Worm (Caenorhabditis elegans) whole organism, midembryonic: ENCODE data around the gene clec-151.

Experiments
- T22C8.4 ChIP-seq: fragments of 200-800 bp; sonication (Bioruptor generic); IDR thresholded peaks from 2 replicates; pipeline ENCODE4 v1.3.6; 2022; ENCODE audit warnings: missing genetic modification characterization, missing compliant biosample characterization
- cog-1 ChIP-seq: sonication (generic microtip); optimal IDR thresholded peaks from 2 replicates; lab custom pipeline; 2016; ENCODE audit warnings: missing genetic modification characterization, missing compliant biosample characterization
- klf-2 ChIP-seq: fragments of 200-800 bp; sonication (Bioruptor generic); conservative IDR thresholded peaks from 2 replicates; pipeline ENCODE4 v1.3.6; 2022; ENCODE audit warnings: missing genetic modification reagents, missing genetic modification characterization, missing compliant biosample characterization
- med-1 ChIP-seq: sonication (generic microtip); optimal IDR thresholded peaks from 2 replicates; lab custom pipeline; 2017; ENCODE audit warnings: missing genetic modification characterization, mild to moderate bottlenecking, missing compliant biosample characterization, antibody characterized with exemption, missing genetic modification reagents; ENCODE audit not compliant: insufficient read depth
- ref-1 ChIP-seq: fragments of 200-800 bp; sonication (Bioruptor generic); conservative IDR thresholded peaks from 2 replicates; pipeline ENCODE4 v1.3.6; 2022; ENCODE audit warnings: missing genetic modification reagents, missing genetic modification characterization, missing compliant biosample characterization
- tab-1 ChIP-seq: fragments of 200-800 bp; sonication (Bioruptor generic); IDR thresholded peaks from 2 replicates; pipeline ENCODE4 v1.3.6; 2022; ENCODE audit warnings: missing genetic modification characterization, missing compliant biosample characterization
- ztf-29 ChIP-seq: fragments of 200-800 bp; sonication (Bioruptor generic); IDR thresholded peaks from 2 replicates; pipeline ENCODE4 v1.3.6; 2022; ENCODE audit warnings: missing genetic modification reagents, missing genetic modification characterization, missing compliant biosample characterization

- TF ChIP-seq ref-1 (GFP tag; lab: Robert Waterston, UW) (no peak), ztf-29 (GFP tag; lab: Robert Waterston, UW) (no peak), cog-1 (tag; lab: Kevin White, UChicago) (no peak), med-1 (no peak), klf-2 (GFP tag; lab: Robert Waterston, UW) (no peak), T22C8.4 (GFP tag; lab: Robert Waterston, UW) (no peak), tab-1 (GFP tag; lab: Robert Waterston, UW) (no peak)
Measured at ce11 chrIII:4595771-4596227, 32.5 kb upstream of the clec-151 start, which contains the start of gene asb-1.
